Fruit fly (Drosophila melanogaster) whole organism, embryonic: ENCODE data around the gene Syx8.

Experiments used
- BEAF-32 ChIP-seq: fragments of 200-800 bp; sonication (Bioruptor generic); optimal IDR thresholded peaks from 3 replicates; lab custom pipeline; 2017; ENCODE audit warnings: missing biosample characterization, missing genetic modification characterization, mild to moderate bottlenecking, moderate library complexity, missing genetic modification reagents
- Bdp1 ChIP-seq: fragments of 200-800 bp; sonication (Bioruptor generic); optimal IDR thresholded peaks from 3 replicates; lab custom pipeline; 2016; ENCODE audit warnings: missing biosample characterization, missing genetic modification characterization
- CG11398 ChIP-seq: fragments of 200-800 bp; sonication (Bioruptor generic); optimal IDR thresholded peaks from 2 replicates; lab custom pipeline; 2016; ENCODE audit warnings: missing biosample characterization, missing genetic modification characterization
- CG12391 ChIP-seq: fragments of 200-800 bp; sonication (Bioruptor generic); optimal IDR thresholded peaks from 3 replicates; lab custom pipeline; 2018; ENCODE audit warnings: missing biosample characterization, mild to moderate bottlenecking, missing genetic modification characterization, moderate library complexity
- CG13894 ChIP-seq: fragments of 200-800 bp; sonication (Bioruptor generic); optimal IDR thresholded peaks from 3 replicates; lab custom pipeline; 2018; ENCODE audit warnings: missing biosample characterization, mild to moderate bottlenecking, missing genetic modification characterization, moderate library complexity
- CG14014 ChIP-seq: fragments of 200-800 bp; sonication (Bioruptor generic); IDR thresholded peaks from 2 replicates; pipeline ENCODE4 v1.3.6; 2022; ENCODE audit warnings: missing biosample characterization, missing genetic modification characterization
- CG14710 ChIP-seq: fragments of 200-800 bp; sonication (Bioruptor generic); optimal IDR thresholded peaks from 3 replicates; lab custom pipeline; 2019; ENCODE audit warnings: missing biosample characterization, mild to moderate bottlenecking, missing genetic modification characterization, moderate library complexity
- CG15269 ChIP-seq: fragments of 200-800 bp; sonication (Bioruptor generic); optimal IDR thresholded peaks from 2 replicates; lab custom pipeline; 2018; ENCODE audit warnings: missing biosample characterization, mild to moderate bottlenecking, missing genetic modification characterization, moderate library complexity
- CG1602 ChIP-seq: fragments of 200-800 bp; sonication (Bioruptor generic); optimal IDR thresholded peaks from 3 replicates; lab custom pipeline; 2016; ENCODE audit warnings: missing biosample characterization, missing genetic modification characterization
- CG1647 ChIP-seq: fragments of 200-800 bp; sonication (Bioruptor generic); optimal IDR thresholded peaks from 3 replicates; lab custom pipeline; 2016; ENCODE audit warnings: missing biosample characterization, missing genetic modification characterization
- CG18599 ChIP-seq: fragments of 200-800 bp; sonication (Bioruptor generic); optimal IDR thresholded peaks from 3 replicates; lab custom pipeline; 2017; ENCODE audit warnings: missing biosample characterization, missing genetic modification characterization, mild to moderate bottlenecking, moderate library complexity, missing genetic modification reagents
- CG18764 ChIP-seq: fragments of 200-800 bp; sonication (Bioruptor generic); optimal IDR thresholded peaks from 3 replicates; lab custom pipeline; 2016; ENCODE audit warnings: missing biosample characterization, missing genetic modification characterization
- CG30403 ChIP-seq: fragments of 200-800 bp; sonication (Bioruptor generic); optimal IDR thresholded peaks from 3 replicates; lab custom pipeline; 2016; ENCODE audit warnings: missing biosample characterization, missing genetic modification characterization
- CG31441 ChIP-seq: fragments of 200-800 bp; sonication (Bioruptor generic); IDR thresholded peaks from 2 replicates; pipeline ENCODE4 v1.3.6; 2022; ENCODE audit warnings: missing biosample characterization, missing genetic modification characterization
- CG3838 ChIP-seq: fragments of 200-800 bp; sonication (Bioruptor generic); optimal IDR thresholded peaks from 3 replicates; lab custom pipeline; 2016; ENCODE audit warnings: missing biosample characterization, missing genetic modification characterization
- CG4328 ChIP-seq: fragments of 200-800 bp; sonication (Bioruptor generic); optimal IDR thresholded peaks from 3 replicates; lab custom pipeline; 2017; ENCODE audit warnings: missing biosample characterization, missing genetic modification reagents, missing genetic modification characterization
- CG4424 ChIP-seq: fragments of 200-800 bp; sonication (Bioruptor generic); optimal IDR thresholded peaks from 3 replicates; lab custom pipeline; 2016; ENCODE audit warnings: missing biosample characterization, missing genetic modification characterization
- CG4617 ChIP-seq: fragments of 200-800 bp; sonication (Bioruptor generic); optimal IDR thresholded peaks from 3 replicates; lab custom pipeline; 2016; ENCODE audit warnings: missing biosample characterization, missing genetic modification characterization, borderline replicate concordance
- CG6689 ChIP-seq: fragments of 200-800 bp; sonication (Bioruptor generic); IDR thresholded peaks from 2 replicates; pipeline ENCODE4 v1.3.6; 2022; ENCODE audit warnings: missing biosample characterization, missing genetic modification characterization
- CG6791 ChIP-seq: fragments of 200-800 bp; sonication (Bioruptor generic); IDR thresholded peaks from 3 replicates; pipeline ENCODE4 v1.3.6; 2022; ENCODE audit warnings: missing biosample characterization, missing genetic modification characterization; ENCODE audit not compliant: partially characterized antibody
- CG8924 ChIP-seq: fragments of 200-800 bp; optimal IDR thresholded peaks from 3 replicates; lab custom pipeline; 2019; ENCODE audit warnings: missing biosample characterization, mild to moderate bottlenecking, missing genetic modification characterization, moderate library complexity
- Dll ChIP-seq: fragments of 200-800 bp; sonication (Bioruptor generic); IDR thresholded peaks from 4 replicates; pipeline ENCODE4 v1.3.6; 2022; ENCODE audit warnings: missing biosample characterization, missing genetic modification characterization; ENCODE audit not compliant: partially characterized antibody
- Doc3 ChIP-seq: fragments of 200-800 bp; sonication (Bioruptor generic); IDR thresholded peaks from 3 replicates; pipeline ENCODE4 v1.3.6; 2022; ENCODE audit warnings: missing biosample characterization, missing genetic modification characterization; ENCODE audit not compliant: partially characterized antibody
- Dp ChIP-seq: fragments of 200-800 bp; sonication (Bioruptor generic); optimal IDR thresholded peaks from 2 replicates; lab custom pipeline; 2018; ENCODE audit warnings: missing biosample characterization, mild to moderate bottlenecking, missing genetic modification characterization, moderate library complexity
- Dref ChIP-seq: fragments of 200-800 bp; sonication (Bioruptor generic); IDR thresholded peaks from 2 replicates; pipeline ENCODE4 v1.3.6; 2022; ENCODE audit warnings: missing biosample characterization, missing genetic modification characterization
- Ets97D ChIP-seq: fragments of 200-800 bp; sonication (Bioruptor generic); optimal IDR thresholded peaks from 3 replicates; lab custom pipeline; 2016; ENCODE audit warnings: missing biosample characterization, missing genetic modification characterization
- HLH4C ChIP-seq: fragments of 200-800 bp; sonication (Bioruptor generic); IDR thresholded peaks from 3 replicates; pipeline ENCODE4 v1.3.6; 2022; ENCODE audit warnings: missing biosample characterization, missing genetic modification characterization; ENCODE audit not compliant: partially characterized antibody
- Hand ChIP-seq: fragments of 200-800 bp; sonication (Bioruptor generic); optimal IDR thresholded peaks from 2 replicates; lab custom pipeline; 2017; ENCODE audit warnings: mild to moderate bottlenecking, missing biosample characterization, missing genetic modification reagents, missing genetic modification characterization
- Lim3 ChIP-seq: fragments of 200-800 bp; sonication (Bioruptor generic); IDR thresholded peaks from 2 replicates; pipeline ENCODE4 v1.3.6; 2022; ENCODE audit warnings: missing biosample characterization, missing genetic modification characterization
- MBD-R2 ChIP-seq: fragments of 200-800 bp; sonication (Bioruptor generic); IDR thresholded peaks from 2 replicates; pipeline ENCODE4 v1.3.6; 2022; ENCODE audit warnings: missing biosample characterization, missing genetic modification characterization
- Med ChIP-seq: fragments of 200-800 bp; sonication (Bioruptor generic); peaks from one replicate; lab custom pipeline; 2016; ENCODE audit warnings: missing biosample characterization, missing genetic modification characterization, mild to moderate bottlenecking, inconsistent platforms, moderate library complexity
- Rx ChIP-seq: fragments of 200-800 bp; sonication (Bioruptor generic); IDR thresholded peaks from 2 replicates; pipeline ENCODE4 v1.3.6; 2022; ENCODE audit warnings: missing biosample characterization, missing genetic modification characterization
- Scr ChIP-seq: fragments of 200-800 bp; sonication (Bioruptor generic); IDR thresholded peaks from 2 replicates; pipeline ENCODE4 v1.3.6; 2022; ENCODE audit warnings: missing biosample characterization, missing genetic modification characterization; ENCODE audit not compliant: partially characterized antibody
- chinmo ChIP-seq: fragments of 200-800 bp; sonication (Bioruptor generic); IDR thresholded peaks from 4 replicates; pipeline ENCODE4 v1.3.6; 2022; ENCODE audit warnings: missing biosample characterization, missing genetic modification characterization; ENCODE audit not compliant: partially characterized antibody
- chm ChIP-seq: fragments of 200-800 bp; sonication (Bioruptor generic); IDR thresholded peaks from 2 replicates; pipeline ENCODE4 v1.3.6; 2022; ENCODE audit warnings: missing biosample characterization, missing genetic modification characterization
- croc ChIP-seq: fragments of 200-800 bp; sonication (Bioruptor generic); conservative IDR thresholded peaks from 3 replicates; pipeline ENCODE4 v1.3.6; 2022; ENCODE audit warnings: missing biosample characterization, missing genetic modification characterization
- dmrt11E ChIP-seq: fragments of 200-800 bp; sonication (Bioruptor generic); optimal IDR thresholded peaks from 3 replicates; lab custom pipeline; 2018; ENCODE audit warnings: missing biosample characterization, mild to moderate bottlenecking, missing genetic modification characterization, moderate library complexity
- dpn ChIP-seq, 2 experiments: fragments of 200-800 bp; sonication (Bioruptor generic); optimal IDR thresholded peaks; 3 replicates each; lab custom pipeline; 2016; ENCODE audit warnings: missing biosample characterization in 2 of 2, missing genetic modification characterization in 2 of 2
- eyg ChIP-seq: fragments of 200-800 bp; sonication (Bioruptor generic); optimal IDR thresholded peaks from 3 replicates; lab custom pipeline; 2016; ENCODE audit warnings: missing biosample characterization, missing genetic modification characterization
- fd102C ChIP-seq: fragments of 200-800 bp; sonication (Bioruptor generic); optimal IDR thresholded peaks from 2 replicates; lab custom pipeline; 2018; ENCODE audit warnings: missing biosample characterization, mild to moderate bottlenecking, missing genetic modification characterization, moderate library complexity
- ftz-f1 ChIP-seq: fragments of 200-800 bp; sonication (Bioruptor generic); optimal IDR thresholded peaks from 2 replicates; lab custom pipeline; 2016; ENCODE audit warnings: missing biosample characterization, missing genetic modification characterization
- gfzf ChIP-seq: fragments of 200-800 bp; sonication (Bioruptor generic); optimal IDR thresholded peaks from 2 replicates; lab custom pipeline; 2016; ENCODE audit warnings: missing biosample characterization, mild to moderate bottlenecking, missing genetic modification characterization, moderate library complexity
- inv ChIP-seq: fragments of 200-800 bp; sonication (Bioruptor generic); IDR thresholded peaks from 2 replicates; pipeline ENCODE4 v1.3.6; 2022; ENCODE audit warnings: missing biosample characterization, missing genetic modification characterization; ENCODE audit not compliant: partially characterized antibody
- lmd ChIP-seq: fragments of 200-800 bp; sonication (Bioruptor generic); IDR thresholded peaks from 2 replicates; pipeline ENCODE4 v1.3.6; 2022; ENCODE audit warnings: missing biosample characterization, missing genetic modification characterization
- lola ChIP-seq, 3 experiments: fragments of >200 bp in 2 of 3; fragments of 200-800 bp in 1 of 3; sonication (Bioruptor generic) in 1 of 3; optimal IDR thresholded peaks; 2 replicates each; lab custom pipeline; 2017 to 2019; ENCODE audit warnings: missing biosample characterization in 3 of 3, missing genetic modification characterization in 3 of 3, mild to moderate bottlenecking in 1 of 3, moderate library complexity in 1 of 3
- maf-S ChIP-seq: fragments of 200-800 bp; sonication (Bioruptor generic); optimal IDR thresholded peaks from 2 replicates; lab custom pipeline; 2016; ENCODE audit warnings: missing biosample characterization, missing genetic modification characterization
- nmo ChIP-seq: fragments of 200-800 bp; sonication (Bioruptor generic); optimal IDR thresholded peaks from 2 replicates; lab custom pipeline; 2018; ENCODE audit warnings: missing biosample characterization, mild to moderate bottlenecking, missing genetic modification characterization, moderate library complexity
- sens ChIP-seq: fragments of 200-800 bp; sonication (Bioruptor generic); peaks from one replicate; lab custom pipeline; 2016; ENCODE audit warnings: missing biosample characterization, missing genetic modification characterization
- slbo ChIP-seq: fragments of 200-800 bp; sonication (Bioruptor generic); IDR thresholded peaks from 2 replicates; pipeline ENCODE4 v1.3.6; 2022; ENCODE audit warnings: missing biosample characterization, missing genetic modification characterization
- tna ChIP-seq: fragments of 200-800 bp; sonication (Bioruptor generic); IDR thresholded peaks from 2 replicates; pipeline ENCODE4 v1.3.6; 2022; ENCODE audit warnings: missing biosample characterization, missing genetic modification characterization; ENCODE audit not compliant: partially characterized antibody

Syx8 gene

dm6 chr3L:16602736-16603144 is 15.9 kb upstream of the Syx8 start, which contains the start of gene Arts (continued):
- peak; percentile 26 for TF ChIP-seq CG4328 (GFP tag; lab: Kevin White, UChicago)
- no peak for TF ChIP-seq Rx (GFP tag; lab: Robert Waterston, UW)
- peak; percentile 41 for TF ChIP-seq CG4424 (GFP tag; lab: Kevin White, UChicago)
- TF ChIP-seq slbo = no peak
- TF ChIP-seq CG6689 = no peak
- TF ChIP-seq maf-S (GFP tag; lab: Kevin White, UChicago) = no peak
- TF ChIP-seq Ets97D (GFP tag; lab: Kevin White, UChicago) = no peak
- no peak for TF ChIP-seq CG14014 (GFP tag; lab: Robert Waterston, UW)
- peak; percentile 49 for TF ChIP-seq dmrt11E (tag; lab: Kevin White, UChicago)
- TF ChIP-seq Bdp1 (GFP tag; lab: Kevin White, UChicago) = no peak
- TF ChIP-seq CG18764 = peak; percentile 44
- TF ChIP-seq CG30403 (GFP tag; lab: Kevin White, UChicago) = peak; percentile 20
- TF ChIP-seq chm (GFP tag; lab: Robert Waterston, UW) = no peak
- no peak for TF ChIP-seq croc
- peak; percentile 10 for TF ChIP-seq CG1602
- no peak for TF ChIP-seq ftz-f1
- TF ChIP-seq CG18599 (GFP tag; lab: Kevin White, UChicago) = peak; percentile 44
- no peak for TF ChIP-seq CG11398
- peak; percentile 58 for TF ChIP-seq Dp (GFP tag; lab: Kevin White, UChicago)
- peak in 1 of 2 experiments; percentile 7 for TF ChIP-seq dpn (GFP tag; optimal IDR thresholded peaks at IDR 0.05; lab: Kevin White, UChicago)
- TF ChIP-seq CG8924 (tag; lab: Kevin White, UChicago) = peak; percentile 20
- no peak for TF ChIP-seq CG1647
- TF ChIP-seq CG13894 = peak; percentile 25
- TF ChIP-seq lola (GFP tag; optimal IDR thresholded peaks at IDR 0.05; lab: Kevin White, UChicago) = peak in 1 of 3 experiments; percentile 45
- peak; percentile 66 for TF ChIP-seq sens (GFP tag; lab: Kevin White, UChicago)
- peak; percentile 24 for TF ChIP-seq Med (GFP tag; lab: Kevin White, UChicago)
- TF ChIP-seq eyg (GFP tag; lab: Kevin White, UChicago) = no peak
- no peak for TF ChIP-seq inv (GFP tag; lab: Robert Waterston, UW)
- peak; percentile 39 for TF ChIP-seq CG12391 (tag; lab: Kevin White, UChicago)
- no peak for TF ChIP-seq Doc3 (GFP tag; lab: Robert Waterston, UW)
- no peak for TF ChIP-seq Lim3
- TF ChIP-seq tna (GFP tag; lab: Robert Waterston, UW) = no peak
- peak; percentile 9 for TF ChIP-seq gfzf (GFP tag; lab: Kevin White, UChicago)
- TF ChIP-seq CG14710 = peak; percentile 51
- TF ChIP-seq CG15269 (tag; lab: Kevin White, UChicago) = peak; percentile 31

dm6 chr3L:16594922-16595518 is 8.2 kb upstream of the Syx8 start, which contains the start of the genes spd-2 and Apl:
TSS of gene spd-2 (minus strand) at chr3L:16595014.
TSS of gene Apl (plus strand) at chr3L:16595181.
- TF ChIP-seq Dll (peak; percentile 38; the same call in 1 of the 4 replicates), CG31441 (no peak), Dref (GFP tag; lab: Robert Waterston, UW) (peak; percentile 64), lmd (no peak), HLH4C (GFP tag; lab: Robert Waterston, UW) (peak; percentile 79), BEAF-32 (GFP tag; lab: Kevin White, UChicago) (peak; percentile 28), MBD-R2 (GFP tag; lab: Robert Waterston, UW) (peak; percentile 65; the same call in 1 of the 2 replicates), Scr (peak; percentile 57), CG6791 (GFP tag; lab: Robert Waterston, UW) (peak; percentile 52; the same call in 1 of the 3 replicates), CG4617 (GFP tag; lab: Kevin White, UChicago) (peak; percentile 4), nmo (GFP tag; lab: Kevin White, UChicago) (peak; percentile 27), chinmo (GFP tag; lab: Robert Waterston, UW) (peak; percentile 82; the same call in 1 of the 4 replicates), fd102C (GFP tag; lab: Kevin White, UChicago) (no peak), CG3838 (GFP tag; lab: Kevin White, UChicago) (no peak), Hand (GFP tag; lab: Kevin White, UChicago) (no peak)
